Worm (Caenorhabditis elegans): ENCODE data around the gene R08A2.9.

DNA sequence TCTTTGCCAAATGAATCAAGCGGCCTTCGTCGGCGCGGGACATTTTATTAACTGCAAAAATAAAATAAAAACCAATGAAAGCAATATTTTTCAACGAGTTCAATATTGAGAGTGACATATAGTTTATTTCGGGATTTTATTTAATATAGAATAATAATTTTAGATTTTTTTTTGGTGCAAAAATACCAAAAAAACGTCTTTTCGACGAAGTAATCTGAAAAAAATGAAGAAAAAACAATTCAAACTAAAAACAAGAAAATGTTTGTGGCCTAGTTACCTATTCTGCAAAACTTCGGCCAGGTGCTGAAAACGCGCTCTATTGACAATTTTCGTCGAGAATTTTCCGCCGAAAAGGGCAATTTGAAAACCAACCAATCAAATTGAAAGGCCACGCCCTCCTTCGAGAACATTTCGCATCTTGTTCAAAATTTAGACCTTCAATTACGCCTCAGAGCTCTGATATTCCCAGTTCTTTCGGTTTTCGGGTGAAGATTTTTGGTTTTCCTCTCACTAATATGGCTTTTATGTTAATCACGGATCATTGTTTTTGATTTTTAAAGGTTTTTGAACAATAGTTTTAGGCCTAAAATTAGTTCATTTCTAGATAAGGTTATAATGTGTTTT, 22.5 kb upstream of the R08A2.9 start, which contains the start of gene C47E8.4:
- TF ChIP-seq unc-62 (GFP tag; optimal IDR thresholded peaks at IDR 0.05) (peak; percentile 34), dpl-1 (GFP tag; optimal IDR thresholded peaks at IDR 0.05) (peak; percentile 63), ceh-58 (GFP tag; IDR thresholded peaks at IDR 0.05) (0 out of 2 replicates have a peak, but pooled peaks have one; percentile 79), dpff-1 (tag; optimal IDR thresholded peaks at IDR 0.05) (peak; percentile 46), mxl-1 (tag; optimal IDR thresholded peaks at IDR 0.05) (no peak), F49E8.2 (tag; optimal IDR thresholded peaks at IDR 0.05; ENCODE audit: insufficient read depth) (peak; percentile 89), hmg-20 (GFP tag; IDR thresholded peaks at IDR 0.05) (peak; percentile 91), lsy-27 (tag; optimal IDR thresholded peaks at IDR 0.05; ENCODE audit: borderline replicate concordance, insufficient read depth) (no peak), pha-4 (tag; optimal IDR thresholded peaks at IDR 0.05) (peak; percentile 8), tlf-1 (GFP tag; optimal IDR thresholded peaks at IDR 0.05) (peak; percentile 98), Y95B8A.8 (GFP tag; IDR thresholded peaks at IDR 0.05) (peak; percentile 80; the same call in 1 of the 2 replicates), athp-1 (tag; optimal IDR thresholded peaks at IDR 0.05) (peak; percentile 96)
